Fruit fly (Drosophila melanogaster) whole organism: Measurements from ENCODE around the gene CG10565.

ENCODE experiments used
- CG8478 ChIP-seq: fragments of >200 bp; optimal IDR thresholded peaks from 2 replicates; lab custom pipeline; 2018; ENCODE audit warnings: inconsistent platforms
- EcR ChIP-seq, 2 experiments: fragments of >200 bp; optimal IDR thresholded peaks; 2 replicates each; lab custom pipeline; 2017; ENCODE audit warnings: missing biosample characterization in 2 of 2, missing genetic modification characterization in 2 of 2, missing genetic modification reagents in 2 of 2
- pan ChIP-seq: fragments of >200 bp; optimal IDR thresholded peaks from 2 replicates; lab custom pipeline; 2017
- psq ChIP-seq: fragments of >200 bp; optimal IDR thresholded peaks from 2 replicates; lab custom pipeline; 2017
- usp ChIP-seq: fragments of >200 bp; optimal IDR thresholded peaks from 2 replicates; lab custom pipeline; 2017; ENCODE audit warnings: missing biosample characterization, missing genetic modification characterization, mixed read lengths

DNA sequence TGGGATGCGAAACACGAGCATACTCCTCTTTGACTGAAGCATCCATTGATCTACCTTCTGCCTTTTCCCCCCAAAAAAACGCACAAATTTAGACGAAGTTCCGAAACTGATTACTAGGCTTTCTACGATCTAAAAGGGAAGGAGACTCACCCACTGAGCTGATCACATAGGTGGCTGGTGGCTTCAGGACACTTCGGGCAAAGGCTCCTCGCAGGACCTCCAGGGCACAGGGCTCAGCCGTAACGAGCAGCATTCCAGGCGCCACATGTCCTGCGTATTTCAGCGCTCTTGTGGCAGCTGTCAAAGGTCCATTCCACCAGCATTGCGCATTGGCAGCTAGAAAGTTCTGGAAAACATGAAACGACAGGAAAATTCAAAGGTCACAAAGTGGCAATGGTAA is 47.3 kb downstream of the CG10565 start, which contains the start of gene CG33285:
- TF ChIP-seq EcR (GFP tag; optimal IDR thresholded peaks at IDR 0.05; lab: Kevin White, UChicago) = no peak
- no peak for TF ChIP-seq usp (GFP tag; lab: Kevin White, UChicago)
- TF ChIP-seq CG8478 (lab: Kevin White, UChicago) = no peak
- TF ChIP-seq psq (lab: Kevin White, UChicago) = no peak
- no peak for TF ChIP-seq pan
